Comparison of ENCODE assay signal across 1 fruit fly cellular context in genomic region chr3L:11648410-11648809, dm6.
TF ChIP-seq lines count a peak whose summit lies in the region.

RIOK1 (minus strand) TSS chr3L:11648474.
Polr3H (plus strand) TSS chr3L:11648756.

TF ChIP-seq in whole organism, embryonic, 481 proteins besides CTCF, POLR2A, EP300 and RAD21 (continued from another document and continues in another):
- TF ChIP-seq CG7987 (GFP tag; optimal IDR thresholded peaks at IDR 0.05; lab: Kevin White, UChicago) (peak; percentile 7), br (optimal IDR thresholded peaks at IDR 0.05; lab: Kevin White, UChicago) (no peak), CG2875 (GFP tag; optimal IDR thresholded peaks at IDR 0.05; lab: Kevin White, UChicago) (peak; percentile 5), mirr (GFP tag; optimal IDR thresholded peaks at IDR 0.05; lab: Kevin White, UChicago) (no peak), CG12219 (GFP tag; optimal IDR thresholded peaks at IDR 0.05; lab: Kevin White, UChicago) (no peak), crp (GFP tag; optimal IDR thresholded peaks at IDR 0.05; lab: Kevin White, UChicago) (peak; percentile 64 to 90), esg (GFP tag; conservative IDR thresholded peaks at IDR 0.05; lab: Robert Waterston, UW) (peak; percentile 49; the same call in 1 of the 2 replicates), org-1 (GFP tag; optimal IDR thresholded peaks at IDR 0.05; lab: Kevin White, UChicago) (no peak), Hr39 (optimal IDR thresholded peaks at IDR 0.05; lab: Kevin White, UChicago) (no peak), klu (GFP tag; IDR thresholded peaks at IDR 0.05; lab: Robert Waterston, UW) (0 out of 2 replicates have a peak, but pooled peaks have one; percentile 28), CG4854 (GFP tag; optimal IDR thresholded peaks at IDR 0.05; lab: Kevin White, UChicago) (peak; percentile 47), da (GFP tag; optimal IDR thresholded peaks at IDR 0.05; lab: Kevin White, UChicago) (peak; percentile 11), YL-1 (GFP tag; optimal IDR thresholded peaks at IDR 0.05; lab: Kevin White, UChicago) (peak; percentile 81), Mrtf (GFP tag; IDR thresholded peaks at IDR 0.05; lab: Robert Waterston, UW) (no peak), dmrt11E (tag; optimal IDR thresholded peaks at IDR 0.05; lab: Kevin White, UChicago) (peak; percentile 46), Trl (optimal IDR thresholded peaks at IDR 0.05; lab: Kevin White, UChicago) (no peak), Trl (GFP tag; optimal IDR thresholded peaks at IDR 0.05; lab: Kevin White, UChicago) (peak; percentile 59), CG13624 (GFP tag; optimal IDR thresholded peaks at IDR 0.05; lab: Kevin White, UChicago) (peak; percentile 80), lab (GFP tag; optimal IDR thresholded peaks at IDR 0.05; lab: Kevin White, UChicago) (no peak), CG14441 (GFP tag; IDR thresholded peaks at IDR 0.05; lab: Robert Waterston, UW) (0 out of 2 replicates have a peak, but pooled peaks have one; percentile 69), ash1 (GFP tag; optimal IDR thresholded peaks at IDR 0.05; lab: Kevin White, UChicago) (no peak), onecut (GFP tag; IDR thresholded peaks at IDR 0.05; lab: Robert Waterston, UW) (no peak), stc (GFP tag; IDR thresholded peaks at IDR 0.05; lab: Robert Waterston, UW) (peak; percentile 59; the same call in 1 of the 2 replicates), run (tag; optimal IDR thresholded peaks at IDR 0.05; lab: Kevin White, UChicago) (no peak), luna (GFP tag; optimal IDR thresholded peaks at IDR 0.05; lab: Kevin White, UChicago) (no peak), chm (GFP tag; IDR thresholded peaks at IDR 0.05; lab: Robert Waterston, UW) (no peak), CG14965 (GFP tag; optimal IDR thresholded peaks at IDR 0.05; lab: Kevin White, UChicago; ENCODE audit: borderline replicate concordance) (peak; percentile 3), E2f1 (GFP tag; IDR thresholded peaks at IDR 0.05; lab: Robert Waterston, UW) (peak; percentile 48), CG31365 (tag; optimal IDR thresholded peaks at IDR 0.05; lab: Kevin White, UChicago) (no peak), chinmo (GFP tag; IDR thresholded peaks at IDR 0.05; lab: Robert Waterston, UW; ENCODE audit: partially characterized antibody) (no peak), gem (tag; optimal IDR thresholded peaks at IDR 0.05; lab: Kevin White, UChicago) (no peak), CG33557 (GFP tag; optimal IDR thresholded peaks at IDR 0.05; lab: Kevin White, UChicago) (peak; percentile 23), cas (GFP tag; IDR thresholded peaks at IDR 0.05; lab: Robert Waterston, UW) (0 out of 2 replicates have a peak, but pooled peaks have one; percentile 31), grn (GFP tag; optimal IDR thresholded peaks at IDR 0.05; lab: Kevin White, UChicago) (no peak), knrl (GFP tag; IDR thresholded peaks at IDR 0.05; lab: Robert Waterston, UW; ENCODE audit: partially characterized antibody) (no peak; the same call in 2 of the 3 replicates), Xbp1 (GFP tag; optimal IDR thresholded peaks at IDR 0.05; lab: Kevin White, UChicago) (peak; percentile 79), BtbVII (GFP tag; optimal IDR thresholded peaks at IDR 0.05; lab: Kevin White, UChicago) (no peak), Atf-2 (GFP tag; optimal IDR thresholded peaks at IDR 0.05; lab: Kevin White, UChicago) (peak; percentile 61), Stat92E (GFP tag; optimal IDR thresholded peaks at IDR 0.05; lab: Kevin White, UChicago) (no peak), CG4282 (GFP tag; optimal IDR thresholded peaks at IDR 0.05; lab: Kevin White, UChicago) (peak; percentile 14), sr (GFP tag; IDR thresholded peaks at IDR 0.05; lab: Robert Waterston, UW) (no peak), CG30403 (GFP tag; optimal IDR thresholded peaks at IDR 0.05; lab: Kevin White, UChicago) (peak; percentile 66), CG7357 (GFP tag; IDR thresholded peaks at IDR 0.05; lab: Robert Waterston, UW) (no peak), vvl (GFP tag; IDR thresholded peaks at IDR 0.05; lab: Robert Waterston, UW) (peak; percentile 64; the same call in 1 of the 2 replicates), CG9932 (GFP tag; IDR thresholded peaks at IDR 0.05; lab: Robert Waterston, UW) (peak; percentile 79), CG8944 (GFP tag; optimal IDR thresholded peaks at IDR 0.05; lab: Kevin White, UChicago) (peak; percentile 74), CG18619 (GFP tag; optimal IDR thresholded peaks at IDR 0.05; lab: Kevin White, UChicago) (peak; percentile 27), CG11560 (tag; IDR thresholded peaks at IDR 0.05; lab: Robert Waterston, UW) (no peak), dpn (GFP tag; optimal IDR thresholded peaks at IDR 0.05; lab: Kevin White, UChicago) (peak; percentile 80 to 83), Fer1 (GFP tag; optimal IDR thresholded peaks at IDR 0.05; lab: Kevin White, UChicago) (no peak), CG17612 (GFP tag; IDR thresholded peaks at IDR 0.05; lab: Robert Waterston, UW) (0 out of 2 replicates have a peak, but pooled peaks have one; percentile 8), CG11093 (GFP tag; IDR thresholded peaks at IDR 0.05; lab: Robert Waterston, UW) (0 out of 3 replicates have a peak, but pooled peaks have one; percentile 7), odd (GFP tag; optimal IDR thresholded peaks at IDR 0.05; lab: Kevin White, UChicago) (no peak), Bdp1 (GFP tag; optimal IDR thresholded peaks at IDR 0.05; lab: Kevin White, UChicago) (peak; percentile 49), CG17328 (GFP tag; IDR thresholded peaks at IDR 0.05; lab: Robert Waterston, UW) (peak; percentile 68), CG9876 (GFP tag; optimal IDR thresholded peaks at IDR 0.05; lab: Kevin White, UChicago) (peak; percentile 30), hb (GFP tag; IDR thresholded peaks at IDR 0.05; lab: Robert Waterston, UW; ENCODE audit: partially characterized antibody) (no peak), H15 (GFP tag; IDR thresholded peaks at IDR 0.05; lab: Robert Waterston, UW) (peak; percentile 33; the same call in 1 of the 3 replicates), CG10274 (GFP tag; optimal IDR thresholded peaks at IDR 0.05; lab: Kevin White, UChicago) (no peak), CG3995 (GFP tag; optimal IDR thresholded peaks at IDR 0.05; lab: Kevin White, UChicago) (peak; percentile 60), CG4820 (GFP tag; optimal IDR thresholded peaks at IDR 0.05; lab: Kevin White, UChicago) (peak; percentile 71), Lhr (GFP tag; optimal IDR thresholded peaks at IDR 0.05; lab: Kevin White, UChicago) (peak; percentile 63), CG10654 (GFP tag; optimal IDR thresholded peaks at IDR 0.05; lab: Kevin White, UChicago) (peak; percentile 65), CHES-1-like (GFP tag; optimal IDR thresholded peaks at IDR 0.05; lab: Kevin White, UChicago) (peak; percentile 68), CG3726 (GFP tag; IDR thresholded peaks at IDR 0.05; lab: Robert Waterston, UW) (no peak), Neu2 (GFP tag; optimal IDR thresholded peaks at IDR 0.05; lab: Kevin White, UChicago; ENCODE audit: borderline replicate concordance) (peak; percentile 13), hbn (GFP tag; IDR thresholded peaks at IDR 0.05; lab: Robert Waterston, UW; ENCODE audit: partially characterized antibody) (no peak), CG1603 (tag; optimal IDR thresholded peaks at IDR 0.05; lab: Kevin White, UChicago) (no peak), CG1792 (GFP tag; optimal IDR thresholded peaks at IDR 0.05; lab: Kevin White, UChicago) (peak; percentile 34), ato (GFP tag; IDR thresholded peaks at IDR 0.05; lab: Robert Waterston, UW; ENCODE audit: partially characterized antibody) (no peak), CG1024 (GFP tag; IDR thresholded peaks at IDR 0.05; lab: Robert Waterston, UW) (0 out of 2 replicates have a peak, but pooled peaks have one; percentile 21), CG9437 (GFP tag; optimal IDR thresholded peaks at IDR 0.05; lab: Kevin White, UChicago) (no peak), her (GFP tag; optimal IDR thresholded peaks at IDR 0.05; lab: Kevin White, UChicago) (peak; percentile 63), slbo (GFP tag; IDR thresholded peaks at IDR 0.05; lab: Robert Waterston, UW) (peak; percentile 72), CG13424 (tag; optimal IDR thresholded peaks at IDR 0.05; lab: Kevin White, UChicago) (peak; percentile 69), CG15073 (GFP tag; optimal IDR thresholded peaks at IDR 0.05; lab: Kevin White, UChicago) (no peak), pros (GFP tag; optimal IDR thresholded peaks at IDR 0.05; lab: Kevin White, UChicago) (no peak), Ravus (GFP tag; IDR thresholded peaks at IDR 0.05; lab: Robert Waterston, UW) (no peak; the same call in 1 of the 2 replicates), Chrac-16 (GFP tag; optimal IDR thresholded peaks at IDR 0.05; lab: Kevin White, UChicago) (peak; percentile 75), Oli (tag; optimal IDR thresholded peaks at IDR 0.05; lab: Kevin White, UChicago) (no peak), Sin3A (optimal IDR thresholded peaks at IDR 0.05; lab: Kevin White, UChicago) (peak; percentile 73), CG17912 (GFP tag; optimal IDR thresholded peaks at IDR 0.05; lab: Kevin White, UChicago) (no peak), CG3407 (GFP tag; optimal IDR thresholded peaks at IDR 0.05; lab: Kevin White, UChicago) (no peak), Opbp (GFP tag; IDR thresholded peaks at IDR 0.05; lab: Robert Waterston, UW; ENCODE audit: partially characterized antibody) (no peak), tna (GFP tag; IDR thresholded peaks at IDR 0.05; lab: Robert Waterston, UW; ENCODE audit: partially characterized antibody) (no peak), twi (tag; optimal IDR thresholded peaks at IDR 0.05; lab: Kevin White, UChicago) (no peak), scrt (GFP tag; optimal IDR thresholded peaks at IDR 0.05; lab: Kevin White, UChicago) (peak; percentile 64), hkb (optimal IDR thresholded peaks at IDR 0.05; lab: Kevin White, UChicago) (no peak), hkb (GFP tag; IDR thresholded peaks at IDR 0.05; lab: Robert Waterston, UW) (peak; percentile 77), CG10431 (GFP tag; optimal IDR thresholded peaks at IDR 0.05; lab: Kevin White, UChicago) (no peak), lbe (GFP tag; optimal IDR thresholded peaks at IDR 0.05; lab: Kevin White, UChicago) (no peak), Asciz (GFP tag; optimal IDR thresholded peaks at IDR 0.05; lab: Kevin White, UChicago) (no peak), gcm (GFP tag; optimal IDR thresholded peaks at IDR 0.05; lab: Kevin White, UChicago) (no peak), tap (tag; optimal IDR thresholded peaks at IDR 0.05; lab: Kevin White, UChicago) (no peak), nau (GFP tag; optimal IDR thresholded peaks at IDR 0.05; lab: Kevin White, UChicago) (no peak), Hand (GFP tag; optimal IDR thresholded peaks at IDR 0.05; lab: Kevin White, UChicago) (no peak), btn (GFP tag; optimal IDR thresholded peaks at IDR 0.05; lab: Kevin White, UChicago) (no peak), CG10321 (GFP tag; IDR thresholded peaks at IDR 0.05; lab: Robert Waterston, UW) (no peak), CG13296 (GFP tag; optimal IDR thresholded peaks at IDR 0.05; lab: Kevin White, UChicago) (no peak), lola (GFP tag; optimal IDR thresholded peaks at IDR 0.05; lab: Kevin White, UChicago) (peak in 1 of 3 experiments; percentile 65), Dfd (GFP tag; optimal IDR thresholded peaks at IDR 0.05; lab: Kevin White, UChicago) (no peak), Ets97D (GFP tag; optimal IDR thresholded peaks at IDR 0.05; lab: Kevin White, UChicago) (peak; percentile 62), CG32532 (GFP tag; IDR thresholded peaks at IDR 0.05; lab: Robert Waterston, UW) (peak; percentile 78), bbx (GFP tag; IDR thresholded peaks at IDR 0.05; lab: Robert Waterston, UW; ENCODE audit: partially characterized antibody) (0 out of 2 replicates have a peak, but pooled peaks have one; percentile 30), cato (GFP tag; optimal IDR thresholded peaks at IDR 0.05; lab: Kevin White, UChicago; ENCODE audit: borderline replicate concordance) (peak; percentile 41), CG13287 (GFP tag; IDR thresholded peaks at IDR 0.05; lab: Robert Waterston, UW; ENCODE audit: partially characterized antibody) (peak; percentile 55; the same call in 1 of the 2 replicates), wdn (GFP tag; IDR thresholded peaks at IDR 0.05; lab: Robert Waterston, UW) (0 out of 2 replicates have a peak, but pooled peaks have one; percentile 5), bigmax (GFP tag; optimal IDR thresholded peaks at IDR 0.05; lab: Kevin White, UChicago) (peak; percentile 1), CG10209 (GFP tag; optimal IDR thresholded peaks at IDR 0.05; lab: Kevin White, UChicago) (no peak), Dbx (GFP tag; IDR thresholded peaks at IDR 0.05; lab: Robert Waterston, UW) (peak; percentile 51; the same call in 1 of the 3 replicates), vnd (GFP tag; IDR thresholded peaks at IDR 0.05; lab: Robert Waterston, UW; ENCODE audit: partially characterized antibody) (no peak), HLH4C (GFP tag; IDR thresholded peaks at IDR 0.05; lab: Robert Waterston, UW; ENCODE audit: partially characterized antibody) (no peak), CG33213 (GFP tag; optimal IDR thresholded peaks at IDR 0.05; lab: Kevin White, UChicago) (peak; percentile 72), stwl (tag; optimal IDR thresholded peaks at IDR 0.05; lab: Kevin White, UChicago) (peak; percentile 80), CG15011 (GFP tag; optimal IDR thresholded peaks at IDR 0.05; lab: Kevin White, UChicago) (peak; percentile 37), CG5180 (GFP tag; optimal IDR thresholded peaks at IDR 0.05; lab: Kevin White, UChicago) (no peak), CG9215 (GFP tag; IDR thresholded peaks at IDR 0.05; lab: Robert Waterston, UW) (peak; percentile 40; the same call in 1 of the 2 replicates), nmo (GFP tag; optimal IDR thresholded peaks at IDR 0.05; lab: Kevin White, UChicago) (peak; percentile 78), CkIIα-i1 (GFP tag; IDR thresholded peaks at IDR 0.05; lab: Robert Waterston, UW) (no peak), CG9817 (tag; optimal IDR thresholded peaks at IDR 0.05; lab: Kevin White, UChicago) (peak; percentile 54), croc (GFP tag; conservative IDR thresholded peaks at IDR 0.05; lab: Robert Waterston, UW) (no peak), Elba2 (GFP tag; optimal IDR thresholded peaks at IDR 0.05; lab: Kevin White, UChicago) (peak; percentile 30), CG10959 (GFP tag; IDR thresholded peaks at IDR 0.05; lab: Robert Waterston, UW) (no peak), kah (GFP tag; optimal IDR thresholded peaks at IDR 0.05; lab: Kevin White, UChicago) (no peak), Tbp (GFP tag; optimal IDR thresholded peaks at IDR 0.05; lab: Kevin White, UChicago) (no peak), CG14014 (GFP tag; IDR thresholded peaks at IDR 0.05; lab: Robert Waterston, UW) (peak; percentile 68), jigr1 (GFP tag; IDR thresholded peaks at IDR 0.05; lab: Robert Waterston, UW) (no peak), CG2199 (GFP tag; IDR thresholded peaks at IDR 0.05; lab: Robert Waterston, UW) (0 out of 3 replicates have a peak, but pooled peaks have one; percentile 20)
